Worm (Caenorhabditis elegans) whole organism, L3 larva: ENCODE measurements around the gene F55C9.14.
A peak's percentile ranks its signal among the peaks of the same experiment; 100 is the strongest.
"Not testable (repeated sequence)": the region's sequence is repeated elsewhere in the genome, so short reads cannot be mapped to it uniquely, and the experiment has no call there.

ENCODE experiments used
- R02D3.7 ChIP-seq: fragments of 150-350 bp; optimal IDR thresholded peaks from 2 replicates; lab custom pipeline; 2014; ENCODE audit warnings: missing biosample characterization, missing genetic modification characterization
- ZK546.5 ChIP-seq: sonication (generic microtip); optimal IDR thresholded peaks from 2 replicates; lab custom pipeline; 2017; ENCODE audit warnings: missing biosample characterization, missing genetic modification characterization
- ama-1 ChIP-seq: fragments of 150-350 bp; optimal IDR thresholded peaks from 2 replicates; lab custom pipeline; 2018
- ceh-16 ChIP-seq: sonication (generic microtip); optimal IDR thresholded peaks from 2 replicates; lab custom pipeline; 2017; ENCODE audit warnings: missing biosample characterization, missing genetic modification characterization
- ceh-28 ChIP-seq: fragments of 150-350 bp; optimal IDR thresholded peaks from 2 replicates; lab custom pipeline; 2014; ENCODE audit warnings: missing biosample characterization, missing genetic modification reagents, missing genetic modification characterization
- ceh-9 ChIP-seq: sonication (generic microtip); optimal IDR thresholded peaks from 2 replicates; lab custom pipeline; 2018; ENCODE audit warnings: missing biosample characterization, missing genetic modification characterization
- egl-27 ChIP-seq: sonication (generic microtip); optimal IDR thresholded peaks from 4 replicates; lab custom pipeline; 2017; ENCODE audit warnings: missing biosample characterization, missing genetic modification reagents, missing genetic modification characterization
- elt-1 ChIP-seq: fragments of 150-350 bp; optimal IDR thresholded peaks from 2 replicates; lab custom pipeline; 2014; ENCODE audit warnings: missing biosample characterization, missing genetic modification characterization
- elt-2 ChIP-seq: sonication (generic microtip); optimal IDR thresholded peaks from 2 replicates; lab custom pipeline; 2016; ENCODE audit warnings: missing genetic modification reagents, mild to moderate bottlenecking, missing genetic modification characterization, missing compliant biosample characterization
- elt-3 ChIP-seq, 3 experiments: fragments of 150-350 bp in 1 of 3; sonication (generic microtip) in 2 of 3; optimal IDR thresholded peaks; 2 replicates in 2 of 3; 4 replicates in 1 of 3; lab custom pipeline; 2014 to 2017; ENCODE audit warnings: missing biosample characterization in 3 of 3, missing genetic modification characterization in 3 of 3
- eor-1 ChIP-seq, 2 experiments: fragments of 150-350 bp; optimal IDR thresholded peaks; 2 replicates each; lab custom pipeline; 2014 to 2018; ENCODE audit warnings: missing biosample characterization in 2 of 2, missing genetic modification characterization in 2 of 2
- fkh-10 ChIP-seq: sonication (generic microtip); optimal IDR thresholded peaks from 2 replicates; lab custom pipeline; 2017; ENCODE audit warnings: missing biosample characterization, missing genetic modification reagents, missing genetic modification characterization
- fos-1 ChIP-seq: fragments of 150-350 bp; optimal IDR thresholded peaks from 2 replicates; lab custom pipeline; 2014; ENCODE audit warnings: missing biosample characterization, missing genetic modification characterization
- jun-1 ChIP-seq: fragments of 150-350 bp; optimal IDR thresholded peaks from 2 replicates; lab custom pipeline; 2014; ENCODE audit warnings: missing biosample characterization, missing genetic modification reagents, missing genetic modification characterization
- lin-39 ChIP-seq: fragments of 150-350 bp; optimal IDR thresholded peaks from 2 replicates; lab custom pipeline; 2018; ENCODE audit warnings: missing biosample characterization, missing genetic modification reagents, missing genetic modification characterization
- lsy-12 ChIP-seq: sonication (generic microtip); optimal IDR thresholded peaks from 2 replicates; lab custom pipeline; 2016; ENCODE audit warnings: mild to moderate bottlenecking, missing genetic modification characterization, missing compliant biosample characterization
- mdl-1 ChIP-seq: fragments of 150-350 bp; optimal IDR thresholded peaks from 2 replicates; lab custom pipeline; 2014; ENCODE audit warnings: missing biosample characterization, missing genetic modification characterization
- mml-1 ChIP-seq: fragments of 150-350 bp; sonication (generic microtip); optimal IDR thresholded peaks from 3 replicates; lab custom pipeline; 2014; ENCODE audit warnings: missing biosample characterization, missing genetic modification characterization
- nhr-23 ChIP-seq: fragments of 150-350 bp; optimal IDR thresholded peaks from 2 replicates; lab custom pipeline; 2014; ENCODE audit warnings: missing biosample characterization, missing genetic modification reagents, missing genetic modification characterization
- nhr-237 ChIP-seq: fragments of 150-350 bp; optimal IDR thresholded peaks from 2 replicates; lab custom pipeline; 2014; ENCODE audit warnings: missing biosample characterization, missing genetic modification characterization
- nhr-76 ChIP-seq: fragments of 150-350 bp; sonication (generic microtip); optimal IDR thresholded peaks from 5 replicates; lab custom pipeline; 2014; ENCODE audit warnings: missing biosample characterization, missing genetic modification characterization
- nhr-77 ChIP-seq: fragments of 150-350 bp; optimal IDR thresholded peaks from 2 replicates; lab custom pipeline; 2014; ENCODE audit warnings: missing biosample characterization, missing genetic modification characterization
- skn-1 ChIP-seq: fragments of 150-350 bp; optimal IDR thresholded peaks from 2 replicates; lab custom pipeline; 2014; ENCODE audit warnings: missing biosample characterization, missing genetic modification characterization
- snpc-4 ChIP-seq: fragments of 150-350 bp; optimal IDR thresholded peaks from 2 replicates; lab custom pipeline; 2014; ENCODE audit warnings: missing biosample characterization, missing genetic modification characterization
- unc-39 ChIP-seq: sonication (generic microtip); optimal IDR thresholded peaks from 4 replicates; lab custom pipeline; 2017; ENCODE audit warnings: missing biosample characterization, missing genetic modification characterization
- unc-62 ChIP-seq: fragments of 150-350 bp; sonication (generic microtip); optimal IDR thresholded peaks from 4 replicates; lab custom pipeline; 2014; ENCODE audit warnings: missing biosample characterization, missing genetic modification reagents, missing genetic modification characterization

F55C9.14 gene

ce11 chrV:19309591-19309990 lies 10.2 kb downstream of the F55C9.14 start, which contains the start of gene F55C9.11:
F55C9.11 (minus strand) TSS chrV:19309691.
- TF ChIP-seq mdl-1 (tag; lab: Kevin White, UChicago) (no peak), nhr-23 (tag; lab: Kevin White, UChicago) (no peak), lin-39 (tag; lab: Kevin White, UChicago) (no peak), unc-62 (GFP tag; lab: Kevin White, UChicago) (no peak)

DNA sequence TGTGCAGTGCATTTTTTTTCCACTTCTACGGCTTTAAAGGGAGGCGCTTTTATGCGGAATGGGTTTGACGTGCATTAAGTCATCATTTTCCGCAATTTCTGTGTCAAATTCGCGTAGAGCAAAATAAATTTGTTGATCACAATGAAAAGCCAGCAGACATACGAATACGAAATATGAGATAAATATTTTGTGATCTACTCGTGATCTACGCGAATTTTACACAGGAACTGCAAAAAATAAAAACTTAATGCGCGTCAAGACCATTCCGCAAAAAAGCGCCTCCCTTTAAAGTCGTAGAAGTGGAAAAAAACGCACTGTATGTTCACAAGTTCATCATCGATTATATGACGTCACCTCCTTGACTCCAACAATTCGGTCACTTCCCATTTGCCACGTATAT lies 12.0 kb downstream of the F55C9.14 start, which contains the start of gene C43D7.8:
TSS of gene C43D7.8 (minus strand) at position 101 of the 400 bp plus-strand sequence.
- TF ChIP-seq elt-3 (tag; optimal IDR thresholded peaks at IDR 0.05; lab: Kevin White, UChicago) (no peak), lin-39 (tag; lab: Kevin White, UChicago) (no peak)

DNA sequence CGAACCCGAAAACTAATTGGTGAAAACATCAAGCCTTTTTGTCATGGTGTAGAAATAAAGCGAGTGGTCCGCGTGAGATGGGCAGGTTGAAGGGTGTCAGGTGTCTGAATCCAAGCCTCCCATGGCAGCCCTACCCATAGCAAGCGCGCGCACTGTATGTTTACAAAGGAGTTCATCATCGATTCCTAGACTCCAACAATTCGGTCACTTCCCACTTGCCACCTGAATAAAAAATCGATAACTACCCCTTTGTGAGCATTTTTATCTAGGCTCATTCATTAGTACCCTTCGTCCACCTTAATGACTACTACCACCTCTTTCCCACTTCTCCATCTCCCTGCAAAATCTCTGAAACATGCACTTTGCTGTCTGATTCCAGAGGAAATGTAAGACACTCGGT lies 13.6 kb downstream of the F55C9.14 start, which contains the start of gene fbxb-64:
TSS of gene fbxb-64 (plus strand) at position 301 of the 400 bp plus-strand sequence.
- TF ChIP-seq nhr-77 (tag; lab: Kevin White, UChicago) = no peak
- TF ChIP-seq, all 47 proteins: peak for 0

ce11 chrV:19317058-19317457 lies 17.7 kb downstream of the F55C9.14 start, which contains the start of gene srh-208:
srh-208 (plus strand) TSS chrV:19317358.
- not testable (repeated sequence) for TF ChIP-seq snpc-4 (tag; lab: Kevin White, UChicago); mdl-1 (tag; lab: Kevin White, UChicago); fkh-10 (GFP tag; lab: Kevin White, UChicago)

DNA sequence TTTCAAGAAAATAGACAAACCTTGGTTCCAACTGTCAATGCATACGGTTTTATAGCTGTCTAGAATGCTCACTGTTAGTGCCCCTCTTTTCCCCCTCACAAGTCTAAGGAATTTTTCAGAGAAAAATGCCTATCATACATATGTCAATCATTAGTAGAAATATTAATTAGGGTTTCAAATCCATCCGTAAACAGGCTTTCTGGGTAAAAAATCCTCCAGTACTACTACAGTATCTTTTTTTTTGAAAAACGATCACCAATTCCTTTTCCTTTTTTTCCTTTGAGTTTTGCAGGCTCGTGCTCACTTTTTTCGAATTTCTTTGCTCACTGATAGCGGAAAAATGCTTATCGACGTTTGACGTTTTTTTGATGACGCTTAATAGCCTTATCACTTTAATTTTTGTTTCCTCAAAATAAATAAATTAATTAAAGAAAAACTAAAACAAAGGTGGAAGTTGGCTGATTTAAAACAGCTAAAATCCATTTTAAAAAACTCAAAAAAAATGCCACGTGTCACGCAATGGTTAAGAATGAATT lies 20.2 kb downstream of the F55C9.14 start, which contains the start of gene C43D7.7:
TSS of gene C43D7.7 (minus strand) at position 51 of the 536 bp plus-strand sequence.
- TF ChIP-seq elt-2 = peak; percentile 58
- TF ChIP-seq elt-1 (tag; lab: Kevin White, UChicago) = no peak
- TF ChIP-seq ceh-9 (tag; lab: Kevin White, UChicago) = no peak

- TF ChIP-seq elt-2 (peak; percentile 34), unc-39 (tag; lab: Kevin White, UChicago) (no peak), eor-1 (tag; optimal IDR thresholded peaks at IDR 0.05; lab: Kevin White, UChicago) (no peak), fos-1 (no peak), egl-27 (tag; lab: Kevin White, UChicago) (no peak), jun-1 (tag; lab: Kevin White, UChicago) (no peak), lsy-12 (no peak), nhr-76 (tag; lab: Kevin White, UChicago) (no peak)
These were observed 21.0 kb downstream of the F55C9.14 start, which contains the start of gene sdz-6 for ce11 chrV:19320385-19320784. sdz-6 (plus strand) TSS chrV:19320613.

DNA sequence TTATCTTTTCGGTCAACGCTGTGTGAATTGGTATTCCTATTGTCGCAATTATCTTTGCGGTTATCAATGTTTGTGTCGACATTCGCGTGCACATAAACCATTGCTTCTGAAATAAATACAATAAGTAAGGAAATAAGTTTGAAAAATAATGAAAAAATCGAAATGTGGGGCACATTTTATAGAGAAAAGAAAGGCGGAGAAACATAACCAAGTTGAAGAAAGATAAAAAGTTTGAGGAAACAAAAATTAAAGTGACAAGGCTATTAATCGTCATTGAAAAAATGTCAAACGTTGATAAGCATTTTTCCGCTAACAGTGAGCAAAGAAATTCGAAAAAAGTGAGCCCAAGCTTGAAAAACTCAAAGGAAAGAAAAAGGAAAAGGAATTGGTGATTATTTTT lies 23.0 kb downstream of the F55C9.14 start, which contains the start of gene C43D7.4:
TSS of gene C43D7.4 (minus strand) at position 101 of the 400 bp plus-strand sequence.
- TF ChIP-seq unc-39 (tag; lab: Kevin White, UChicago) = no peak
- no peak for TF ChIP-seq ceh-16 (tag; lab: Kevin White, UChicago)
- no peak for TF ChIP-seq mml-1 (tag; lab: Kevin White, UChicago)

DNA sequence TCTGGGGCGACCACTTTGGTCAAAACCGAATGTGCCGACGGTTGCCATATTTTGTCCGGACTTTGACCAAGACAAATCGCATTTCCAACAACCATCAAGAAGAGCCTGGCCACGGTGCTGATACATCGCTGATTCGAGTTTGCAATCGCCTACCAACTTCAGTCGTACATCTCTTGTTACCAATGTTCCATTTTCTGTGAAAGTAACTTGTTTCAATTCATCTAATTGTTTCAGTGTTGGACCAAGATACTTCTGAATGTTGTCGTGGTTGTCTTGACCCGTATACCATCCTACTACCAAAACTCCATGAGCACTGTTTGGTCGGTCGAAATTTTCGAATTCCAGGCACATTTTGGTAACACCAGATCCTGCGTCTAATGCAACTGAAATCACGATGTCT lies 26.1 kb downstream of the F55C9.14 start:
- TF ChIP-seq lsy-12 = no peak

ce11 chrV:19329263-19329662 lies 29.9 kb downstream of the F55C9.14 start, which contains the start of gene fbxb-65:
fbxb-65 (plus strand) TSS chrV:19329563.
- TF ChIP-seq ama-1 (lab: Kevin White, UChicago) (no peak), skn-1 (no peak)

DNA sequence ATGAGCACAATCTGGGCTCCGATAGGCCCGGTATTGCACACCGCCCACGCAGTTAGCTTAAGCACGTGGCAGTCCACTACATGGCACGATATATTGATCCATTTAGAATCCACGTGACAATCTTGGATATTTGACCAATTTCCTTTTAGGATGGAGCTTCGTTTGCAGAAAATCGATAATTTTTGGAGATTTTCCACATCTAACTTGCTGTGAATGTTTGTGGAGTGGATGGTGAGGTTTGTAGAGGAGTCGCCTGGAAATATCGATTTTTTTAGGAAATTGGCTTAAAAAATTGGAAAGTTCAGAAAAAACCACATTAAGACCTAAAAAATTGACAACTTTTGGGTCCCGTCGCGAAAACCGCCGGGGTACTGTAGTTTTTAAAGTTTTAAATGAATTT lies 38.0 kb downstream of the F55C9.14 start:
- TF ChIP-seq nhr-23 (tag; lab: Kevin White, UChicago) = no peak
- TF ChIP-seq ZK546.5 (tag; lab: Kevin White, UChicago) = no peak
- TF ChIP-seq R02D3.7 = no peak
- TF ChIP-seq nhr-77 (tag; lab: Kevin White, UChicago) = no peak
- TF ChIP-seq nhr-237 (tag; lab: Kevin White, UChicago) = no peak
- peak; percentile 20 for TF ChIP-seq ceh-28 (tag; lab: Kevin White, UChicago)
- TF ChIP-seq ama-1 (lab: Kevin White, UChicago) = no peak
